Worm (Caenorhabditis elegans): ENCODE data around the gene ZK1307.8.

ZK1307.8 gene

DNA sequence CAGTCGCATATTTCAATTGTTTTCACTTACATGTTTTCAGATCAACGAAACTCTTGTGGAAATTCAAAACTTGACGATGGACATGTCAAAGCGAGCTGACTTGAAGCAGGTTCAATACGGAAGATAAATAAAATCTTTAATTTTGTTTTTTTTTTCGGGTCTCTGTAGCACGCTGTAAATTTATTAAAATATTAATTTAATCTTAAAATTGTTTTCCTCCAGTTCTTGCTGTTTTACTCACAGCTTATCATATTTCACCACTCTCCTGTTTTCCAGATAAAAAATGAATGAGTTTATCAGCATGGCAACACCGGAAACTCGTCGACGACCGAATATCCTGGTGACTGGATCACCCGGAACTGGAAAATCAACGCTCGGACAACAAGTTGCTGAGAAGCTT is 28.0 kb upstream of the ZK1307.8 start, which contains the start of gene E02H1.6:
Gene E02H1.6 (plus strand): TSS at position 301 of the 400 bp plus-strand sequence.
- TF ChIP-seq ama-1 (optimal IDR thresholded peaks at IDR 0.05) = no peak
- no peak for TF ChIP-seq madf-5 (GFP tag; IDR thresholded peaks at IDR 0.05)
- no peak for TF ChIP-seq daf-12 (tag; optimal IDR thresholded peaks at IDR 0.05)
- no peak for TF ChIP-seq daf-8 (GFP tag; IDR thresholded peaks at IDR 0.05)
- TF ChIP-seq F10B5.3 (tag; optimal IDR thresholded peaks at IDR 0.05) = no peak
- TF ChIP-seq jun-1 (tag; optimal IDR thresholded peaks at IDR 0.05) = no peak
- no peak for TF ChIP-seq sdz-12 (GFP tag; optimal IDR thresholded peaks at IDR 0.05)
- TF ChIP-seq Y5F2A.4 (GFP tag; optimal IDR thresholded peaks at IDR 0.05) = no peak
- no peak for TF ChIP-seq lin-13 (GFP tag; optimal IDR thresholded peaks at IDR 0.05)

DNA sequence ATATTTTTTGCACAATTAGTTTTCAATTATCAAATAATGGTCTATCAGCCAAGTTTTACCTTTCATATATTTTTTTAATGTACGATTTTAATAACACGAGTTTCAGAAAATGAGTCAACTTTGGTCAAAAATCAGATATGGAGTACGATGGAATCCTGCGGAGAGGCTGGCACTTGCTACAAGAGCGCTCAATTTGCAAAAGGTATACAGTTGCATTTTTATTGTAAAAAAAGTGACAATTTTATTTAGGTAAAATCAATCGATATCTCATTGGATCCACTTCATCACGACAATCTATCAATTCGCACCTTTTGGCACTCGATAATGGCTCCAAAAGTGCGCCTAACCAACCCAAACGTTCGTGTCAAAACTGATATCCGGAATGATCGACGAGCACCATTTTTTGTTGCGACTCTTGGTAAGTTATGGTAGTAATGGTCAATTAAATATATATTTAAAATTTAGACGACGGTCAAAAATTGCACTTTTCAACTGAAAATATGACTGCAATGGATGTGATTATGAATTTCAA is 26.8 kb upstream of the ZK1307.8 start, which contains the start of gene mrpl-53:
Gene mrpl-53 (plus strand): TSS at position 107 of the 532 bp plus-strand sequence.
- no peak for TF ChIP-seq nhr-77 (tag; optimal IDR thresholded peaks at IDR 0.05)
- 0 out of 2 replicates have a peak, but pooled peaks have one; percentile 7 for TF ChIP-seq arid-1 (GFP tag; conservative IDR thresholded peaks at IDR 0.05)
- TF ChIP-seq unc-39 (tag; optimal IDR thresholded peaks at IDR 0.05) = no peak
- TF ChIP-seq cey-2 (tag; optimal IDR thresholded peaks at IDR 0.05; ENCODE audit: borderline replicate concordance, insufficient read depth) = no peak
- no peak for TF ChIP-seq lin-39 (tag; optimal IDR thresholded peaks at IDR 0.05)
- no peak for TF ChIP-seq jun-1 (tag; optimal IDR thresholded peaks at IDR 0.05)
- TF ChIP-seq Y105C5A.15 (GFP tag; IDR thresholded peaks at IDR 0.05) = no peak
- peak in 1 of 2 experiments; percentile 8 for TF ChIP-seq daf-16 (GFP tag; optimal IDR thresholded peaks at IDR 0.05)
- TF ChIP-seq daf-16 (tag; optimal IDR thresholded peaks at IDR 0.05) = no peak
- TF ChIP-seq dve-1 (tag; optimal IDR thresholded peaks at IDR 0.05; ENCODE audit: insufficient read depth) = peak; percentile 1
- no peak for TF ChIP-seq saeg-2 (GFP tag; IDR thresholded peaks at IDR 0.05)
- peak; percentile 6 for TF ChIP-seq ama-1 (optimal IDR thresholded peaks at IDR 0.05)
- TF ChIP-seq ceh-32 (tag; optimal IDR thresholded peaks at IDR 0.05; ENCODE audit: poor library complexity) = no peak
- no peak for TF ChIP-seq sdz-12 (GFP tag; optimal IDR thresholded peaks at IDR 0.05)
- TF ChIP-seq aha-1 (tag) = peak; percentile 92
- TF ChIP-seq zfp-3 (GFP tag; conservative IDR thresholded peaks at IDR 0.05) = 0 out of 2 replicates have a peak, but pooled peaks have one; percentile 65
- TF ChIP-seq hif-1 (tag; optimal IDR thresholded peaks at IDR 0.05) = peak in 1 of 2 experiments; percentile 8
- no peak for TF ChIP-seq skn-1 (tag; optimal IDR thresholded peaks at IDR 0.05)
- TF ChIP-seq egl-27 (tag; optimal IDR thresholded peaks at IDR 0.05) = no peak
- no peak for TF ChIP-seq zip-11 (GFP tag; IDR thresholded peaks at IDR 0.05)
- TF ChIP-seq daf-8 (GFP tag; IDR thresholded peaks at IDR 0.05) = no peak
- no peak for TF ChIP-seq lin-1 (GFP tag; IDR thresholded peaks at IDR 0.05)
- TF ChIP-seq Y5F2A.4 (GFP tag; optimal IDR thresholded peaks at IDR 0.05) = no peak
- TF ChIP-seq rbr-2 (tag; optimal IDR thresholded peaks at IDR 0.05) = no peak

DNA sequence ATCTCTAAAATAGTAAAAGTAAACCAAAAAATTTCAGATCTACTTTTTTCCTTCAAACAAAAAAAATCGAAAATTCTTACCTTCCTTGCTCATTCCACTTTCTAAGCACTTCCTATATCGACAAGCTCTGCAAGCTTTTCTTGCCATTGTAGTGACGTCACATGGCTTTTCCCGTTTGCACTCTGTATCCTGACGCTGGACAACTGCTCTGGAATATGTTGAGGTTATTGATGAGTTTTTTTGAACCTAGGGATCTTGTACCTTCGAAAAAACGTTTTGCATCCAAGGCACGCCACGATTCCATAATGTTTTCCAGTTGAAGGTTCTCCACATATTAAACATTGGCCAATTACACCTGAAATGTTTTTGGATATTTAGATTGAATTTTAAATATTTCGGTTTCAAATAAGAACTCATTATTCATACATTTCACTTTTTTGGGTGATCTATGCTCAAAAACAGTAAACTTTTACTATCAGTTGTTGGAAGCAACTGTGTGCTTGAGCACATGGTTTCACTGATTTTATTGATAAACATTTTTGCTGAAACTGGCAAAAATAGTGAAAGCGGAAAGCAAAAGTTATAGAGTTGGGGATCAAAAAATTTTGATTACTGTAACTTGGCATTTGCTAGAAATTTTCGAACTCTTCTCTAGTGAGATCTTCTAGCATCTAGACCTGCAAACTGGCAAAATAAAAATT is 24.2 kb upstream of the ZK1307.8 start:
- TF ChIP-seq hlh-30 (tag; optimal IDR thresholded peaks at IDR 0.05; ENCODE audit: insufficient read depth) (peak; percentile 26), zfp-3 (GFP tag; conservative IDR thresholded peaks at IDR 0.05) (0 out of 2 replicates have a peak, but pooled peaks have one; percentile 1), dmd-6 (GFP tag; IDR thresholded peaks at IDR 0.05) (peak; percentile 25), mdl-1 (tag; optimal IDR thresholded peaks at IDR 0.05) (peak in 1 of 2 experiments; percentile 42), spr-1 (tag; optimal IDR thresholded peaks at IDR 0.05) (no peak), saeg-2 (GFP tag; IDR thresholded peaks at IDR 0.05) (0 out of 2 replicates have a peak, but pooled peaks have one; percentile 19), pqm-1 (tag; optimal IDR thresholded peaks at IDR 0.05) (peak; percentile 48), hmg-1.1 (GFP tag; IDR thresholded peaks at IDR 0.05) (no peak), dve-1 (tag; optimal IDR thresholded peaks at IDR 0.05; ENCODE audit: insufficient read depth) (peak; percentile 53), nhr-11 (tag; optimal IDR thresholded peaks at IDR 0.05) (no peak), dmd-9 (GFP tag; IDR thresholded peaks at IDR 0.05) (no peak), nhr-77 (tag; optimal IDR thresholded peaks at IDR 0.05) (no peak), zip-11 (GFP tag; IDR thresholded peaks at IDR 0.05) (no peak), daf-16 (GFP tag; optimal IDR thresholded peaks at IDR 0.05) (no peak), daf-16 (tag; optimal IDR thresholded peaks at IDR 0.05) (peak; percentile 70), nhr-28 (tag; optimal IDR thresholded peaks at IDR 0.05) (peak; percentile 37), cey-2 (tag; optimal IDR thresholded peaks at IDR 0.05; ENCODE audit: borderline replicate concordance, insufficient read depth) (no peak), mxl-3 (GFP tag; optimal IDR thresholded peaks at IDR 0.05) (peak; percentile 23), php-3 (GFP tag; IDR thresholded peaks at IDR 0.05) (peak; percentile 13; the same call in 1 of the 2 replicates)

All from whole organism, L4 larva.